Fruit fly (Drosophila melanogaster) whole organism, larva: ENCODE measurements around the gene CG4066.

ENCODE experiments used
- noc ChIP-seq: fragments of 200-800 bp; sonication (Bioruptor generic); optimal IDR thresholded peaks from 3 replicates; lab custom pipeline; 2019; ENCODE audit warnings: missing biosample characterization, mild to moderate bottlenecking, missing genetic modification characterization, moderate library complexity

Gene CG4066

dm6 chr3R:12311053-12311452 is at the start of gene CG4066:
TSS of gene CG4066 (plus strand) at chr3R:12311353.
- no peak for TF ChIP-seq noc

dm6 chr3R:12269889-12270403 is 41.2 kb upstream of the CG4066 start:
- TF ChIP-seq noc = no peak

dm6 chr3R:12270590-12270989 is 40.6 kb upstream of the CG4066 start, which contains the start of gene CG17738:
TSS of gene CG17738 (plus strand) at chr3R:12270890.
- TF ChIP-seq noc = no peak

dm6 chr3R:12272826-12273225 is 38.3 kb upstream of the CG4066 start, which contains the start of gene Sfp87B:
TSS of gene Sfp87B (plus strand) at chr3R:12273126.
- no peak for TF ChIP-seq noc

dm6 chr3R:12279019-12279418 is 32.1 kb upstream of the CG4066 start:
- TF ChIP-seq noc = no peak

dm6 chr3R:12280729-12281342 is 30.3 kb upstream of the CG4066 start:
- TF ChIP-seq noc = no peak

- no peak for TF ChIP-seq noc
These were observed 25.6 kb upstream of the CG4066 start for dm6 chr3R:12285589-12285988.

- TF ChIP-seq noc = no peak
These were observed 22.4 kb upstream of the CG4066 start for dm6 chr3R:12288580-12289299.

dm6 chr3R:12290466-12291237 is 20.5 kb upstream of the CG4066 start:
- TF ChIP-seq noc = no peak

- TF ChIP-seq noc = no peak
These were observed 19.3 kb upstream of the CG4066 start for dm6 chr3R:12291872-12292271.

dm6 chr3R:12297261-12297660 is 13.9 kb upstream of the CG4066 start:
- TF ChIP-seq noc = no peak

dm6 chr3R:12301528-12301927 is 9.6 kb upstream of the CG4066 start:
- no peak for TF ChIP-seq noc

- TF ChIP-seq noc = no peak
These were observed 8.2 kb upstream of the CG4066 start for dm6 chr3R:12302915-12303314.

- TF ChIP-seq noc = no peak
These were observed 3.6 kb upstream of the CG4066 start for dm6 chr3R:12307569-12307968.

- TF ChIP-seq noc = no peak
These were observed 3.1 kb downstream of the CG4066 start for dm6 chr3R:12314236-12314635.

- no peak for TF ChIP-seq noc
These were observed 4.3 kb downstream of the CG4066 start for dm6 chr3R:12315455-12315854.

- no peak for TF ChIP-seq noc
These were observed 5.3 kb downstream of the CG4066 start for dm6 chr3R:12316420-12316819.
